Worm (Caenorhabditis elegans) whole organism, young adult: ENCODE results near the gene C04C3.4.
"Not testable (repeated sequence)": the region's sequence is repeated elsewhere in the genome, so short reads cannot be mapped to it uniquely, and the experiment has no call there.

Source experiments
- B0019.2 ChIP-seq: fragments of 200-800 bp; sonication (Bioruptor generic); conservative IDR thresholded peaks from 2 replicates; pipeline ENCODE4 v1.3.6; 2022; ENCODE audit warnings: missing genetic modification reagents, missing genetic modification characterization, missing compliant biosample characterization
- B0261.1 ChIP-seq: sonication (generic microtip); optimal IDR thresholded peaks from 2 replicates; lab custom pipeline; 2016; ENCODE audit warnings: mild to moderate bottlenecking, missing genetic modification characterization, moderate library complexity, missing compliant biosample characterization
- C06A6.2 ChIP-seq: fragments of 200-800 bp; sonication (Bioruptor generic); conservative IDR thresholded peaks from 2 replicates; pipeline ENCODE4 v1.3.6; 2022; ENCODE audit warnings: missing genetic modification characterization, missing compliant biosample characterization
- D2030.7 ChIP-seq: fragments of 200-800 bp; sonication (Bioruptor generic); IDR thresholded peaks from 2 replicates; pipeline ENCODE4 v1.3.6; 2022; ENCODE audit warnings: missing genetic modification reagents, missing genetic modification characterization, missing compliant biosample characterization
- F39B2.1 ChIP-seq: fragments of 200-800 bp; sonication (Bioruptor generic); IDR thresholded peaks from 2 replicates; pipeline ENCODE4 v1.3.6; 2022; ENCODE audit warnings: missing genetic modification reagents, missing genetic modification characterization, missing compliant biosample characterization
- F52B5.7 ChIP-seq: sonication (generic microtip); optimal IDR thresholded peaks from 2 replicates; lab custom pipeline; 2016; ENCODE audit warnings: mild to moderate bottlenecking, missing genetic modification characterization, missing compliant biosample characterization
- Y53G8AR.9 ChIP-seq: fragments of 200-800 bp; sonication (Bioruptor generic); conservative IDR thresholded peaks from 2 replicates; pipeline ENCODE4 v1.3.6; 2022; ENCODE audit warnings: missing genetic modification reagents, missing genetic modification characterization, missing compliant biosample characterization
- aptf-3 ChIP-seq: fragments of 200-800 bp; sonication (Bioruptor generic); IDR thresholded peaks from 2 replicates; pipeline ENCODE4 v1.3.6; 2022; ENCODE audit warnings: missing genetic modification characterization, missing compliant biosample characterization
- bed-2 ChIP-seq: fragments of 200-800 bp; sonication (Bioruptor generic); IDR thresholded peaks from 2 replicates; pipeline ENCODE4 v1.3.6; 2022; ENCODE audit warnings: missing genetic modification reagents, missing genetic modification characterization, missing compliant biosample characterization
- ccch-3 ChIP-seq: fragments of 200-800 bp; sonication (Bioruptor generic); optimal IDR thresholded peaks from 2 replicates; lab custom pipeline; 2018; ENCODE audit warnings: mild to moderate bottlenecking, missing genetic modification characterization, missing compliant biosample characterization
- cebp-2 ChIP-seq: fragments of 200-800 bp; sonication (Bioruptor generic); IDR thresholded peaks from 2 replicates; pipeline ENCODE4 v1.3.6; 2022; ENCODE audit warnings: missing genetic modification characterization, missing compliant biosample characterization
- ceh-91 ChIP-seq: fragments of 200-800 bp; sonication (Bioruptor generic); IDR thresholded peaks from 2 replicates; pipeline ENCODE4 v1.3.6; 2022; ENCODE audit warnings: missing genetic modification reagents, missing genetic modification characterization, missing compliant biosample characterization
- die-1 ChIP-seq: sonication (generic microtip); optimal IDR thresholded peaks from 2 replicates; lab custom pipeline; 2016; ENCODE audit warnings: missing genotype, mild to moderate bottlenecking, missing genetic modification characterization, missing compliant biosample characterization
- dpff-1 ChIP-seq: sonication (generic microtip); optimal IDR thresholded peaks from 2 replicates; lab custom pipeline; 2017; ENCODE audit warnings: mild to moderate bottlenecking, missing genetic modification characterization, missing compliant biosample characterization
- gei-17 ChIP-seq: fragments of 200-800 bp; sonication (Bioruptor generic); optimal IDR thresholded peaks from 2 replicates; lab custom pipeline; 2018; ENCODE audit warnings: mild to moderate bottlenecking, missing genetic modification characterization, missing compliant biosample characterization
- hlh-12 ChIP-seq: sonication (generic microtip); optimal IDR thresholded peaks from 2 replicates; lab custom pipeline; 2016; ENCODE audit warnings: missing genetic modification characterization, missing compliant biosample characterization
- hmg-1.2 ChIP-seq: fragments of 200-800 bp; sonication (Bioruptor generic); IDR thresholded peaks from 2 replicates; pipeline ENCODE4 v1.3.6; 2022; ENCODE audit warnings: missing genetic modification reagents, missing genetic modification characterization, missing compliant biosample characterization
- hsf-1 ChIP-seq: fragments of 200-800 bp; sonication (Bioruptor generic); IDR thresholded peaks from 2 replicates; pipeline ENCODE4 v1.3.6; 2022; ENCODE audit warnings: missing genetic modification reagents, missing genetic modification characterization, missing compliant biosample characterization
- let-526 ChIP-seq: fragments of 200-800 bp; sonication (Bioruptor generic); IDR thresholded peaks from 2 replicates; pipeline ENCODE4 v1.3.6; 2022; ENCODE audit warnings: missing genetic modification reagents, missing genetic modification characterization, missing compliant biosample characterization
- lin-35 ChIP-seq, 3 experiments: fragments of 150-350 bp in 2 of 3; sonication (generic microtip) in 1 of 3; optimal IDR thresholded peaks; 2 replicates each; lab custom pipeline; 2014 to 2018; ENCODE audit warnings: missing biosample characterization in 3 of 3, missing genetic modification characterization in 3 of 3, missing genetic modification reagents in 3 of 3
- nfyb-1 ChIP-seq: fragments of 200-800 bp; sonication (Bioruptor generic); IDR thresholded peaks from 2 replicates; pipeline ENCODE4 v1.3.6; 2022; ENCODE audit warnings: missing genetic modification reagents, missing genetic modification characterization, missing compliant biosample characterization
- pha-4 ChIP-seq: fragments of 150-350 bp; sonication (generic microtip); optimal IDR thresholded peaks from 2 replicates; lab custom pipeline; 2014; ENCODE audit warnings: missing biosample characterization, missing genetic modification reagents, missing genetic modification characterization
- rec-8 ChIP-seq, 2 experiments: sonication (generic microtip); optimal IDR thresholded peaks; 2 replicates each; lab custom pipeline; 2016; ENCODE audit warnings: mild to moderate bottlenecking in 2 of 2, missing genetic modification characterization in 2 of 2, missing genetic modification reagents in 2 of 2, missing genotype in 2 of 2, missing biosample characterization in 1 of 2, missing compliant biosample characterization in 1 of 2, moderate library complexity in 1 of 2
- repo-1 ChIP-seq: sonication (generic microtip); optimal IDR thresholded peaks from 2 replicates; lab custom pipeline; 2017; ENCODE audit warnings: mild to moderate bottlenecking, missing genetic modification characterization, missing compliant biosample characterization
- sea-2 ChIP-seq: fragments of 200-800 bp; sonication (Bioruptor generic); IDR thresholded peaks from 2 replicates; pipeline ENCODE4 v1.3.6; 2022; ENCODE audit warnings: missing genetic modification characterization, missing compliant biosample characterization
- tbp1 ChIP-seq: fragments of 200-800 bp; sonication (Bioruptor generic); optimal IDR thresholded peaks from 2 replicates; lab custom pipeline; 2018; ENCODE audit warnings: mild to moderate bottlenecking, missing genetic modification characterization, missing compliant biosample characterization
- unc-62 ChIP-seq: fragments of 150-350 bp; optimal IDR thresholded peaks from 2 replicates; lab custom pipeline; 2014; ENCODE audit warnings: missing biosample characterization, missing genetic modification reagents, missing genetic modification characterization
- xnd-1 ChIP-seq: sonication (generic microtip); optimal IDR thresholded peaks from 2 replicates; lab custom pipeline; 2016; ENCODE audit warnings: missing genotype, missing genetic modification reagents, missing genetic modification characterization, missing compliant biosample characterization
- zfh-2 ChIP-seq: fragments of 200-800 bp; sonication (Bioruptor generic); conservative IDR thresholded peaks from 2 replicates; pipeline ENCODE4 v1.3.6; 2022; ENCODE audit warnings: missing genetic modification reagents, missing genetic modification characterization, missing compliant biosample characterization
- ztf-3 ChIP-seq: fragments of 200-800 bp; sonication (Bioruptor generic); optimal IDR thresholded peaks from 2 replicates; lab custom pipeline; 2018; ENCODE audit warnings: mild to moderate bottlenecking, missing genetic modification characterization, missing compliant biosample characterization

C04C3.4 gene

DNA sequence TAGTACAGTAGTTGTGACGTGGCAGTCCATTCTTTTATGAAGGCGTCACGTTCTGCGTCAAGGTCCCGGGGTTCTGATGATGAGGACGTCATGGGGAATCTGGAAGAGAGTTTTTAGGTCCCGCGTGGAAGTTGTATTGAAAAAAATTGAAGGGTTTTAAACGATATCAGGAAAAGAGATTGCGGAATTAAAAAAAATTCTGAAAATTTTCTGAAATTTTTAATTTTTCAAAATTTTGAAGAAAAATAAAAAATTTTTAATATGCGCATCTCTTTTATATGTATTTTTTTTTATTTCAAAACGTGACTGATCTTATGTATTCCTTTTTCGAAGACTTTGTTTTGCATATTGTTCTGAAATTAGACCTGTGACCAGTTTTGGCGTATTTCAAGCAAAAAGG, 28.4 kb downstream of the C04C3.4 start, which contains the start of gene C04C3.6:
Gene C04C3.6 (minus strand): TSS at position 101 of the 400 bp plus-strand sequence.
- no peak for TF ChIP-seq bed-2 (GFP tag; lab: Robert Waterston, UW)
- TF ChIP-seq C06A6.2 (GFP tag; lab: Robert Waterston, UW) = no peak
- no peak for TF ChIP-seq nfyb-1 (GFP tag; lab: Robert Waterston, UW)
- no peak for TF ChIP-seq zfh-2 (GFP tag; lab: Robert Waterston, UW)
- TF ChIP-seq F52B5.7 (tag; lab: Kevin White, UChicago) = no peak
- TF ChIP-seq hlh-12 (tag; lab: Kevin White, UChicago) = no peak
- TF ChIP-seq Y53G8AR.9 (GFP tag; lab: Robert Waterston, UW) = no peak
- no peak for TF ChIP-seq die-1 (tag; lab: Kevin White, UChicago)

DNA sequence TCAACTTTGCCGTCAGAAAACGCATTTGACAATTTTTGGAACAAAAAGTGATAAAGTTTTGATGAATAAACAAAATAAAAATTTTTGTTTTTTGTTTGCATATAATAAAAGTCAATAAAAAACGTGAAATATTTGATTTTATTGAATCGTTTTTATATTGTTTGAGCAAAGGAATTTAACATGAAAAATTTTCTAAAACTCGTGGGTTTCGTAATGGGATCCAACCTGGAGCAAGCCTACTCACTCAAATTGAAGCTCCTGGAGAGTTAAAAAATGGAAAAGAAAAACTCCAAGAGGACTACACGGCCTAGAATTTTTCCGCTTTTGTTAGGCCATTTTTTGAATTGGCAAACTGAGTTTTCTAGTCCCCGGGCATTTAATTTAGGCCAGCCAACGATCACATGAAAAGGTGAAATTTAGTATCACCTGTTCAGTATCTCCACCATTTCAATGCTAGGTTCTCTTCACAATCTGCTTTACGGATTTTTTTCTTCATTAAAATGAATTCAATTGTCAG, 34.3 kb downstream of the C04C3.4 start, which contains the start of the genes C04C3.9 and srz-60:
Gene C04C3.9 (minus strand): TSS at position 101 of the 517 bp plus-strand sequence.
Gene srz-60 (plus strand): TSS at position 467 of the 517 bp plus-strand sequence.
- no peak for TF ChIP-seq F52B5.7 (tag; lab: Kevin White, UChicago)
- TF ChIP-seq F39B2.1 = no peak
- TF ChIP-seq B0019.2 (GFP tag; lab: Robert Waterston, UW) = no peak

DNA sequence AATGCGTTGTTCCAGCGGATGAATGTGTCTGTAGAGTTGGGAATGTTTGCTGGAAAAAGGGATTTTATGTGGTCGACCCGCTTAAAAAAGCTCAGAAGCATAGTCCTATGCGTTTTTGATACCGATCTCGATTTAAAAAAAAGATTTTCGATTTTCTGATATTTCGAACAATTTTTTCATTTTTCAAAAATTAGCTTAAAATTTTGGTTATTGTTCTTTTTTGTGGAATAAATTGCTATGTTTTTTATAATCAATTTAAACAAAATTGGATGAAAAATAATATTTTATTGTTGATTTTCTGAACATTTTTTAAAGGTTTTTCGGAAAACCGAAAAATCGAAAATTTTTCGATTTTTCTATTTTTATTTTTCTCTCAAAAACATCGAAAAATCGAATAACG, 39.2 kb downstream of the C04C3.4 start, which contains the start of gene C04C3.7:
Gene C04C3.7 (minus strand): TSS at position 101 of the 400 bp plus-strand sequence.
- TF ChIP-seq let-526 (GFP tag; lab: Robert Waterston, UW); ztf-3 (GFP tag; lab: Kevin White, UChicago); gei-17: not testable (repeated sequence)

DNA sequence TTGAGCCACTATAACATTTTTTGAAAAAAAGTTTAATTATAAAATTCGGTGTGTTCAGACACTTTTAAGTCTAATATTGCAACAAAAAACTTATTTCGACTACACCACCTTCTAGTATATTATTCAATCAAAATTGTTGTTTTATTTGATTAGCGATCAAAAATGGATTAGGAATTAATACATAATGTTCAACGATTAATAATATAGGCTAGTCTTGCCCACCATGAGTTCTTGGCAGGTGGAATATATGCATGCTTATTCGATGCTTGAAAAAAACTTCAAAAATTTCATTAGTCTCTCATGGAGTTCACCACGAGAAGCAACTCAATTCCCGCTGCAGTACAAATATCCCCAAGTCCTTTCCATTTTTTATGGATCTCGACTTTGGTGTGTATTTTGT, 41.9 kb downstream of the C04C3.4 start, which contains the start of gene srz-32:
Gene srz-32 (plus strand): TSS at position 301 of the 400 bp plus-strand sequence.
- TF ChIP-seq tbp1 (GFP tag; lab: Kevin White, UChicago) (no peak), B0261.1 (tag; lab: Kevin White, UChicago) (no peak), dpff-1 (tag; lab: Kevin White, UChicago) (no peak), cebp-2 (GFP tag; lab: Robert Waterston, UW) (no peak), B0019.2 (GFP tag; lab: Robert Waterston, UW) (no peak), let-526 (GFP tag; lab: Robert Waterston, UW) (no peak), hmg-1.2 (GFP tag; lab: Robert Waterston, UW) (no peak), D2030.7 (GFP tag; lab: Robert Waterston, UW) (no peak), ceh-91 (GFP tag; lab: Robert Waterston, UW) (no peak), unc-62 (GFP tag; lab: Kevin White, UChicago) (no peak), hsf-1 (GFP tag; lab: Robert Waterston, UW) (no peak), Y53G8AR.9 (GFP tag; lab: Robert Waterston, UW) (no peak), pha-4 (tag; lab: Kevin White, UChicago) (no peak), xnd-1 (tag; lab: Kevin White, UChicago) (no peak), lin-35 (GFP tag; optimal IDR thresholded peaks at IDR 0.05; lab: Kevin White, UChicago) (no peak), sea-2 (GFP tag; lab: Robert Waterston, UW) (no peak), repo-1 (tag; lab: Kevin White, UChicago) (no peak)

DNA sequence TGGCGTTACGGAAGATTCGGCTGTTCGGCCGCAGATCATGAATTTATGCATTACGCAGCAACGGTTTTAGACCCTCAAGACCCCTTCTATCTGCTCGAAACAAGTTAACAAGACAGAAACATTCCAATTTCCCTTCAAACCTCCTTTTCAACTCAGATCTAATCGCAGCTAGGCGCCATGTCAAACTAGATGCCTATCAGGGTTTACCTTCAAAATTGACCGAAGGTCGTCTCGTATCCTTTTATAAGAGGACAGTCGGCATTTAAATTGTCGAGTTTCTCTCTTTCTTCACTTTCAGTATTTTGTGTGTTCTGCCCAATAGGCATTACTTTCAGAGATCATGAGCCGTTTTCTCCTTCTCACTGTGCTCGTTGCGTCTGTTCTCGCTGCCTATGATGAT, 43.9 kb downstream of the C04C3.4 start, which contains the start of gene grd-13:
Gene grd-13 (plus strand): TSS at position 291 of the 400 bp plus-strand sequence.
- TF ChIP-seq aptf-3 (GFP tag; lab: Robert Waterston, UW) (no peak), rec-8 (tag; optimal IDR thresholded peaks at IDR 0.05; lab: Kevin White, UChicago) (no peak), ccch-3 (GFP tag; lab: Kevin White, UChicago) (no peak)
